Worm (Caenorhabditis elegans) whole organism, L4 larva: ENCODE data around the gene atf-7.

Source experiments
- T26A8.4 ChIP-seq: fragments of 200-800 bp; sonication (Bioruptor generic); IDR thresholded peaks from 2 replicates; pipeline ENCODE4 v1.3.6; 2022; ENCODE audit warnings: missing genetic modification characterization, missing compliant biosample characterization
- Y75B8A.6 ChIP-seq: fragments of 200-800 bp; sonication (Bioruptor generic); IDR thresholded peaks from 2 replicates; pipeline ENCODE4 v1.3.6; 2022; ENCODE audit warnings: missing genetic modification reagents, missing genetic modification characterization, missing compliant biosample characterization
- aha-1 ChIP-seq: fragments of 150-350 bp; peaks from one replicate; lab custom pipeline; 2014; ENCODE audit warnings: missing biosample characterization, missing genetic modification characterization
- ama-1 ChIP-seq: fragments of 150-350 bp; optimal IDR thresholded peaks from 2 replicates; lab custom pipeline; 2014; ENCODE audit warnings: inconsistent platforms, mixed read lengths
- ceh-32 ChIP-seq: sonication (generic microtip); optimal IDR thresholded peaks from 2 replicates; lab custom pipeline; 2016; ENCODE audit warnings: mild to moderate bottlenecking, missing genetic modification characterization, missing compliant biosample characterization; ENCODE audit not compliant: poor library complexity
- ces-1 ChIP-seq: fragments of 150-350 bp; sonication (generic microtip); optimal IDR thresholded peaks from 4 replicates; lab custom pipeline; 2014; ENCODE audit warnings: missing biosample characterization, missing genetic modification reagents, missing genetic modification characterization
- cey-2 ChIP-seq: sonication (generic microtip); optimal IDR thresholded peaks from 3 replicates; lab custom pipeline; 2017; ENCODE audit warnings: missing genetic modification characterization, mild to moderate bottlenecking, missing compliant biosample characterization, antibody characterized with exemption, borderline replicate concordance; ENCODE audit not compliant: insufficient read depth
- ctbp-1 ChIP-seq: fragments of 200-800 bp; sonication (Bioruptor generic); IDR thresholded peaks from 2 replicates; pipeline ENCODE4 v1.3.6; 2022; ENCODE audit warnings: missing genetic modification reagents, missing genetic modification characterization, missing compliant biosample characterization
- daf-12 ChIP-seq: fragments of 150-350 bp; optimal IDR thresholded peaks from 2 replicates; lab custom pipeline; 2014; ENCODE audit warnings: missing biosample characterization, missing genetic modification reagents, missing genetic modification characterization
- daf-16 ChIP-seq, 3 experiments: sonication (generic microtip); optimal IDR thresholded peaks; 2 replicates each; lab custom pipeline; 2016 to 2017; ENCODE audit warnings: missing genetic modification characterization in 3 of 3, missing genetic modification reagents in 3 of 3, mild to moderate bottlenecking in 2 of 3, missing compliant biosample characterization in 2 of 3, missing biosample characterization in 1 of 3, moderate library complexity in 1 of 3
- daf-19 ChIP-seq: fragments of 200-800 bp; sonication (Bioruptor generic); conservative IDR thresholded peaks from 2 replicates; pipeline ENCODE4 v1.3.6; 2022; ENCODE audit warnings: missing genetic modification characterization, missing compliant biosample characterization
- daf-8 ChIP-seq: fragments of 200-800 bp; sonication (Bioruptor generic); IDR thresholded peaks from 2 replicates; pipeline ENCODE4 v1.3.6; 2022; ENCODE audit warnings: missing genetic modification characterization, missing compliant biosample characterization
- dmd-6 ChIP-seq: fragments of 200-800 bp; sonication (Bioruptor generic); IDR thresholded peaks from 2 replicates; pipeline ENCODE4 v1.3.6; 2022; ENCODE audit warnings: missing genetic modification reagents, missing genetic modification characterization, missing compliant biosample characterization
- dmd-8 ChIP-seq: fragments of 200-800 bp; sonication (Bioruptor generic); IDR thresholded peaks from 2 replicates; pipeline ENCODE4 v1.3.6; 2022; ENCODE audit warnings: missing genetic modification characterization, missing compliant biosample characterization
- duxl-1 ChIP-seq: sonication (generic microtip); optimal IDR thresholded peaks from 2 replicates; lab custom pipeline; 2016; ENCODE audit warnings: mild to moderate bottlenecking, missing genetic modification characterization, moderate library complexity, missing compliant biosample characterization; ENCODE audit not compliant: poor library complexity
- egl-43 ChIP-seq: fragments of 200-800 bp; sonication (Bioruptor generic); IDR thresholded peaks from 2 replicates; pipeline ENCODE4 v1.3.6; 2022; ENCODE audit warnings: missing genetic modification reagents, missing genetic modification characterization, missing compliant biosample characterization
- fkh-10 ChIP-seq: fragments of 150-350 bp; optimal IDR thresholded peaks from 2 replicates; lab custom pipeline; 2014; ENCODE audit warnings: missing biosample characterization, missing genetic modification reagents, missing genetic modification characterization
- fos-1 ChIP-seq: fragments of 150-350 bp; optimal IDR thresholded peaks from 2 replicates; lab custom pipeline; 2014; ENCODE audit warnings: missing biosample characterization, missing genetic modification characterization
- hlh-11 ChIP-seq: fragments of 200-800 bp; sonication (Bioruptor generic); optimal IDR thresholded peaks from 2 replicates; lab custom pipeline; 2018; ENCODE audit warnings: mild to moderate bottlenecking, missing genetic modification characterization, missing compliant biosample characterization
- hlh-30 ChIP-seq: sonication (generic microtip); optimal IDR thresholded peaks from 2 replicates; lab custom pipeline; 2017; ENCODE audit warnings: antibody characterized with exemption, mild to moderate bottlenecking, missing genetic modification characterization, missing compliant biosample characterization; ENCODE audit not compliant: insufficient read depth
- jun-1 ChIP-seq: fragments of 150-350 bp; optimal IDR thresholded peaks from 2 replicates; lab custom pipeline; 2014; ENCODE audit warnings: missing biosample characterization, missing genetic modification reagents, missing genetic modification characterization
- lin-13 ChIP-seq: fragments of 150-350 bp; optimal IDR thresholded peaks from 2 replicates; lab custom pipeline; 2014; ENCODE audit warnings: missing biosample characterization, missing genetic modification reagents, missing genetic modification characterization
- lin-29 ChIP-seq: fragments of 200-800 bp; sonication (Bioruptor generic); IDR thresholded peaks from 2 replicates; pipeline ENCODE4 v1.3.6; 2022; ENCODE audit warnings: missing genetic modification reagents, missing genetic modification characterization, missing compliant biosample characterization
- lir-3 ChIP-seq: sonication (generic microtip); optimal IDR thresholded peaks from 2 replicates; lab custom pipeline; 2016; ENCODE audit warnings: mild to moderate bottlenecking, missing genetic modification characterization, missing compliant biosample characterization
- lsy-2 ChIP-seq, 2 experiments: fragments of 150-350 bp in 1 of 2; sonication (generic microtip) in 1 of 2; optimal IDR thresholded peaks; 2 replicates each; lab custom pipeline; 2014 to 2017; ENCODE audit warnings: missing biosample characterization in 2 of 2, missing genetic modification characterization in 2 of 2
- madf-5 ChIP-seq, 2 experiments: fragments of 200-800 bp; sonication (Bioruptor generic); IDR thresholded peaks; 2 replicates each; pipeline ENCODE4 v1.3.6; 2022; ENCODE audit warnings: missing compliant biosample characterization in 2 of 2, missing genetic modification characterization in 2 of 2
- madf-9 ChIP-seq: fragments of 200-800 bp; sonication (Bioruptor generic); conservative IDR thresholded peaks from 2 replicates; pipeline ENCODE4 v1.3.6; 2022; ENCODE audit warnings: missing genetic modification reagents, missing genetic modification characterization, missing compliant biosample characterization
- mdl-1 ChIP-seq, 2 experiments: fragments of 150-350 bp in 1 of 2; sonication (generic microtip) in 1 of 2; optimal IDR thresholded peaks; 2 replicates each; lab custom pipeline; 2014 to 2017; ENCODE audit warnings: missing biosample characterization in 2 of 2, missing genetic modification characterization in 2 of 2
- mdt-29 ChIP-seq: fragments of 200-800 bp; sonication (Bioruptor generic); IDR thresholded peaks from 2 replicates; pipeline ENCODE4 v1.3.6; 2022; ENCODE audit warnings: missing genetic modification reagents, missing genetic modification characterization, missing compliant biosample characterization
- mxl-2 ChIP-seq: fragments of 200-800 bp; sonication (Bioruptor generic); conservative IDR thresholded peaks from 2 replicates; pipeline ENCODE4 v1.3.6; 2022; ENCODE audit warnings: missing genetic modification reagents, missing genetic modification characterization, missing compliant biosample characterization
- mxl-3 ChIP-seq: fragments of 200-800 bp; sonication (Bioruptor generic); optimal IDR thresholded peaks from 2 replicates; lab custom pipeline; 2018; ENCODE audit warnings: mild to moderate bottlenecking, missing genetic modification characterization, missing compliant biosample characterization
- nhr-237 ChIP-seq: sonication (generic microtip); optimal IDR thresholded peaks from 2 replicates; lab custom pipeline; 2017; ENCODE audit warnings: missing biosample characterization, missing genetic modification characterization
- nhr-28 ChIP-seq: fragments of 150-350 bp; optimal IDR thresholded peaks from 2 replicates; lab custom pipeline; 2014; ENCODE audit warnings: missing biosample characterization, missing genetic modification characterization
- nhr-77 ChIP-seq: fragments of 150-350 bp; optimal IDR thresholded peaks from 2 replicates; lab custom pipeline; 2014; ENCODE audit warnings: missing biosample characterization, missing genetic modification characterization
- php-3 ChIP-seq: fragments of 200-800 bp; sonication (Bioruptor generic); IDR thresholded peaks from 2 replicates; pipeline ENCODE4 v1.3.6; 2022; ENCODE audit warnings: missing genetic modification reagents, missing genetic modification characterization, missing compliant biosample characterization
- sdz-12 ChIP-seq: fragments of 200-800 bp; sonication (Bioruptor generic); optimal IDR thresholded peaks from 2 replicates; lab custom pipeline; 2018; ENCODE audit warnings: mild to moderate bottlenecking, missing genetic modification characterization, missing compliant biosample characterization
- set-16 ChIP-seq: fragments of 200-800 bp; sonication (Bioruptor generic); IDR thresholded peaks from 2 replicates; pipeline ENCODE4 v1.3.6; 2022; ENCODE audit warnings: missing genetic modification reagents, missing genetic modification characterization, missing compliant biosample characterization
- spr-1 ChIP-seq: sonication (generic microtip); optimal IDR thresholded peaks from 2 replicates; lab custom pipeline; 2016; ENCODE audit warnings: mild to moderate bottlenecking, missing genetic modification characterization, missing compliant biosample characterization
- tra-1 ChIP-seq: fragments of 200-800 bp; sonication (Bioruptor generic); IDR thresholded peaks from 2 replicates; pipeline ENCODE4 v1.3.6; 2022; ENCODE audit warnings: missing genetic modification reagents, missing genetic modification characterization, missing compliant biosample characterization
- unc-62 ChIP-seq, 3 experiments: fragments of 150-350 bp in 1 of 3; sonication (generic microtip); optimal IDR thresholded peaks in 2 of 3; peaks in 1 of 3; 1 replicate in 1 of 3; 2 replicates in 2 of 3; lab custom pipeline; 2014 to 2017; ENCODE audit warnings: missing biosample characterization in 3 of 3, missing genetic modification characterization in 3 of 3, missing genetic modification reagents in 3 of 3, missing genotype in 1 of 3
- ztf-11 ChIP-seq: fragments of 150-350 bp; optimal IDR thresholded peaks from 2 replicates; lab custom pipeline; 2014; ENCODE audit warnings: missing biosample characterization, missing genetic modification characterization
- ztf-7 ChIP-seq: fragments of 150-350 bp; optimal IDR thresholded peaks from 2 replicates; lab custom pipeline; 2014; ENCODE audit warnings: missing biosample characterization, missing genetic modification characterization

Gene atf-7

ce11 chrIII:4505726-4506125 is 6.9 kb upstream of the atf-7 start (continued):
- TF ChIP-seq unc-62 (GFP tag; optimal IDR thresholded peaks at IDR 0.05 in 1 of 2; lab: Kevin White, UChicago), result peak in 1 of 2 experiments; percentile 20
- TF ChIP-seq unc-62 (tag; optimal IDR thresholded peaks at IDR 0.05; lab: Kevin White, UChicago), result no peak
- peak; percentile 48 for TF ChIP-seq ctbp-1
- TF ChIP-seq daf-8, result no peak
- no peak for TF ChIP-seq mxl-3
- no peak for TF ChIP-seq dmd-6 (GFP tag; lab: Robert Waterston, UW)
- TF ChIP-seq ceh-32, result no peak
- peak in 1 of 2 experiments; percentile 53 for TF ChIP-seq lsy-2 (tag; optimal IDR thresholded peaks at IDR 0.05; lab: Kevin White, UChicago)
- no peak for TF ChIP-seq duxl-1 (tag; lab: Kevin White, UChicago)
- TF ChIP-seq egl-43, result peak; percentile 66
- peak; percentile 53 for TF ChIP-seq hlh-30 (tag; lab: Kevin White, UChicago)
- TF ChIP-seq fkh-10 (GFP tag; lab: Kevin White, UChicago), result peak; percentile 66
- TF ChIP-seq set-16 (GFP tag; lab: Robert Waterston, UW), result no peak
- no peak for TF ChIP-seq ztf-11 (tag; lab: Kevin White, UChicago)

ce11 chrIII:4504934-4505484 is 6.2 kb upstream of the atf-7 start:
- TF ChIP-seq ztf-7 (tag; lab: Kevin White, UChicago) (no peak), lin-13 (GFP tag; lab: Kevin White, UChicago) (no peak), php-3 (GFP tag; lab: Robert Waterston, UW) (no peak), aha-1 (tag; lab: Kevin White, UChicago) (peak; percentile 78), mdl-1 (tag; optimal IDR thresholded peaks at IDR 0.05; lab: Kevin White, UChicago) (no peak), dmd-8 (no peak), nhr-28 (tag; lab: Kevin White, UChicago) (no peak), sdz-12 (GFP tag; lab: Kevin White, UChicago) (no peak), tra-1 (GFP tag; lab: Robert Waterston, UW) (no peak), Y75B8A.6 (GFP tag; lab: Robert Waterston, UW) (no peak), nhr-237 (tag; lab: Kevin White, UChicago) (no peak), cey-2 (tag; lab: Kevin White, UChicago) (no peak), hlh-11 (tag; lab: Kevin White, UChicago) (no peak), lin-29 (GFP tag; lab: Robert Waterston, UW) (no peak), set-16 (GFP tag; lab: Robert Waterston, UW) (no peak), mdt-29 (GFP tag; lab: Robert Waterston, UW) (0 out of 2 replicates have a peak, but pooled peaks have one; percentile 12), spr-1 (tag; lab: Kevin White, UChicago) (no peak), mxl-2 (GFP tag; lab: Robert Waterston, UW) (no peak), lir-3 (no peak), hlh-30 (tag; lab: Kevin White, UChicago) (peak; percentile 56), T26A8.4 (GFP tag; lab: Robert Waterston, UW) (no peak; the same call in 1 of the 2 replicates), mxl-3 (peak; percentile 39), ama-1 (lab: Kevin White, UChicago) (no peak), fos-1 (tag; lab: Kevin White, UChicago) (no peak), ces-1 (GFP tag; lab: Kevin White, UChicago) (no peak), jun-1 (no peak), daf-16 (GFP tag; optimal IDR thresholded peaks at IDR 0.05; lab: Kevin White, UChicago) (no peak), daf-16 (tag; optimal IDR thresholded peaks at IDR 0.05; lab: Kevin White, UChicago) (peak; percentile 0), daf-12 (tag; lab: Kevin White, UChicago) (no peak), madf-5 (GFP tag; IDR thresholded peaks at IDR 0.05; lab: Robert Waterston, UW) (no peak), nhr-77 (tag; lab: Kevin White, UChicago) (no peak), daf-19 (GFP tag; lab: Robert Waterston, UW) (no peak), madf-9 (GFP tag; lab: Robert Waterston, UW) (no peak), dmd-6 (GFP tag; lab: Robert Waterston, UW) (peak; percentile 23; the same call in 1 of the 2 replicates)
